Fruit fly (Drosophila melanogaster) whole organism, embryonic: ENCODE results near the gene CG18268.
A peak's percentile ranks its signal among the peaks of the same experiment; 100 is the strongest.

ENCODE experiments used
- Atf-2 ChIP-seq: fragments of 200-800 bp; sonication (Bioruptor generic); optimal IDR thresholded peaks from 2 replicates; lab custom pipeline; 2016; ENCODE audit warnings: missing biosample characterization, missing genetic modification characterization
- Atf6 ChIP-seq: fragments of 200-800 bp; sonication (Bioruptor generic); IDR thresholded peaks from 2 replicates; pipeline ENCODE4 v1.3.6; 2022; ENCODE audit warnings: missing biosample characterization, missing genetic modification characterization
- B-H1 ChIP-seq: fragments of 200-800 bp; sonication (Bioruptor generic); IDR thresholded peaks from 3 replicates; pipeline ENCODE4 v1.3.6; 2022; ENCODE audit warnings: missing biosample characterization, missing genetic modification characterization
- CG10565 ChIP-seq: fragments of 200-800 bp; sonication (Bioruptor generic); optimal IDR thresholded peaks from 3 replicates; lab custom pipeline; 2016; ENCODE audit warnings: missing biosample characterization, mild to moderate bottlenecking, missing genetic modification characterization
- CG10654 ChIP-seq: fragments of 200-800 bp; sonication (Bioruptor generic); optimal IDR thresholded peaks from 2 replicates; lab custom pipeline; 2016; ENCODE audit warnings: missing biosample characterization, missing genetic modification characterization
- CG12071 ChIP-seq: fragments of 200-800 bp; sonication (Bioruptor generic); optimal IDR thresholded peaks from 3 replicates; lab custom pipeline; 2018; ENCODE audit warnings: missing biosample characterization, mild to moderate bottlenecking, missing genetic modification characterization
- CG12104 ChIP-seq: fragments of 200-800 bp; sonication (Bioruptor generic); optimal IDR thresholded peaks from 3 replicates; lab custom pipeline; 2016; ENCODE audit warnings: missing biosample characterization, missing genetic modification characterization
- CG13775 ChIP-seq: fragments of 200-800 bp; sonication (Bioruptor generic); optimal IDR thresholded peaks from 3 replicates; lab custom pipeline; 2017; ENCODE audit warnings: missing biosample characterization, mild to moderate bottlenecking, missing genetic modification characterization
- CG13894 ChIP-seq: fragments of 200-800 bp; sonication (Bioruptor generic); optimal IDR thresholded peaks from 3 replicates; lab custom pipeline; 2018; ENCODE audit warnings: missing biosample characterization, mild to moderate bottlenecking, missing genetic modification characterization, moderate library complexity
- CG14441 ChIP-seq: fragments of 200-800 bp; sonication (Bioruptor generic); IDR thresholded peaks from 2 replicates; pipeline ENCODE4 v1.3.6; 2022; ENCODE audit warnings: missing biosample characterization, missing genetic modification characterization
- CG15073 ChIP-seq: fragments of 200-800 bp; sonication (Bioruptor generic); optimal IDR thresholded peaks from 2 replicates; lab custom pipeline; 2016; ENCODE audit warnings: missing biosample characterization, missing genetic modification characterization
- CG15479 ChIP-seq: fragments of 200-800 bp; sonication (Bioruptor generic); optimal IDR thresholded peaks from 3 replicates; lab custom pipeline; 2019; ENCODE audit warnings: missing biosample characterization, mild to moderate bottlenecking, missing genetic modification characterization, moderate library complexity
- CG15696 ChIP-seq: fragments of 200-800 bp; sonication (Bioruptor generic); optimal IDR thresholded peaks from 2 replicates; lab custom pipeline; 2019; ENCODE audit warnings: missing biosample characterization, mild to moderate bottlenecking, missing genetic modification characterization, moderate library complexity
- CG30431 ChIP-seq: fragments of 200-800 bp; sonication (Bioruptor generic); optimal IDR thresholded peaks from 2 replicates; lab custom pipeline; 2017; ENCODE audit warnings: missing biosample characterization, missing genetic modification characterization
- CG32767 ChIP-seq: fragments of 200-800 bp; sonication (Bioruptor generic); IDR thresholded peaks from 2 replicates; pipeline ENCODE4 v1.3.6; 2022; ENCODE audit warnings: missing biosample characterization, missing genetic modification characterization
- CG4854 ChIP-seq: fragments of 200-800 bp; sonication (Bioruptor generic); optimal IDR thresholded peaks from 2 replicates; lab custom pipeline; 2016; ENCODE audit warnings: missing biosample characterization, missing genetic modification characterization, inconsistent platforms
- CG6791 ChIP-seq: fragments of 200-800 bp; sonication (Bioruptor generic); IDR thresholded peaks from 3 replicates; pipeline ENCODE4 v1.3.6; 2022; ENCODE audit warnings: missing biosample characterization, missing genetic modification characterization; ENCODE audit not compliant: partially characterized antibody
- CG7271 ChIP-seq: fragments of 200-800 bp; sonication (Bioruptor generic); optimal IDR thresholded peaks from 2 replicates; lab custom pipeline; 2018; ENCODE audit warnings: missing biosample characterization, mild to moderate bottlenecking, missing genetic modification characterization, moderate library complexity
- CG7963 ChIP-seq: fragments of 200-800 bp; sonication (Bioruptor generic); IDR thresholded peaks from 3 replicates; pipeline ENCODE4 v1.3.6; 2022; ENCODE audit warnings: missing biosample characterization, missing genetic modification characterization; ENCODE audit not compliant: partially characterized antibody
- CG8944 ChIP-seq: fragments of 200-800 bp; sonication (Bioruptor generic); optimal IDR thresholded peaks from 3 replicates; lab custom pipeline; 2016; ENCODE audit warnings: missing biosample characterization, missing genetic modification characterization
- CG9932 ChIP-seq: fragments of 200-800 bp; sonication (Bioruptor generic); IDR thresholded peaks from 2 replicates; pipeline ENCODE4 v1.3.6; 2022; ENCODE audit warnings: missing biosample characterization, missing genetic modification characterization
- CkIIα-i1 ChIP-seq: fragments of 200-800 bp; sonication (Bioruptor generic); IDR thresholded peaks from 2 replicates; pipeline ENCODE4 v1.3.6; 2022; ENCODE audit warnings: missing biosample characterization, missing genetic modification characterization
- D ChIP-seq, 2 experiments: fragments of 200-800 bp in 1 of 2; fragments of >200 bp in 1 of 2; sonication (Bioruptor generic) in 1 of 2; optimal IDR thresholded peaks; 2 replicates in 1 of 2; 3 replicates in 1 of 2; lab custom pipeline; 2017; ENCODE audit warnings: mild to moderate bottlenecking in 1 of 2, missing biosample characterization in 1 of 2, missing genetic modification characterization in 1 of 2, missing genetic modification reagents in 1 of 2
- Doc3 ChIP-seq: fragments of 200-800 bp; sonication (Bioruptor generic); IDR thresholded peaks from 3 replicates; pipeline ENCODE4 v1.3.6; 2022; ENCODE audit warnings: missing biosample characterization, missing genetic modification characterization; ENCODE audit not compliant: partially characterized antibody
- Dref ChIP-seq: fragments of 200-800 bp; sonication (Bioruptor generic); IDR thresholded peaks from 2 replicates; pipeline ENCODE4 v1.3.6; 2022; ENCODE audit warnings: missing biosample characterization, missing genetic modification characterization
- E2f2 ChIP-seq: fragments of 200-800 bp; sonication (Bioruptor generic); IDR thresholded peaks from 2 replicates; pipeline ENCODE4 v1.3.6; 2022; ENCODE audit warnings: missing biosample characterization, missing genetic modification characterization
- Ets97D ChIP-seq: fragments of 200-800 bp; sonication (Bioruptor generic); optimal IDR thresholded peaks from 3 replicates; lab custom pipeline; 2016; ENCODE audit warnings: missing biosample characterization, missing genetic modification characterization
- Gug ChIP-seq: fragments of 200-800 bp; sonication (Bioruptor generic); IDR thresholded peaks from 4 replicates; pipeline ENCODE4 v1.3.6; 2022; ENCODE audit warnings: missing biosample characterization, missing genetic modification characterization
- Hand ChIP-seq: fragments of 200-800 bp; sonication (Bioruptor generic); optimal IDR thresholded peaks from 2 replicates; lab custom pipeline; 2017; ENCODE audit warnings: mild to moderate bottlenecking, missing biosample characterization, missing genetic modification reagents, missing genetic modification characterization
- Mad ChIP-seq: fragments of 200-800 bp; sonication (Bioruptor generic); optimal IDR thresholded peaks from 2 replicates; lab custom pipeline; 2016; ENCODE audit warnings: missing biosample characterization, missing genetic modification characterization
- Max ChIP-seq: fragments of 200-800 bp; sonication (Bioruptor generic); optimal IDR thresholded peaks from 2 replicates; lab custom pipeline; 2016; ENCODE audit warnings: missing biosample characterization, mild to moderate bottlenecking, missing genetic modification characterization
- Meics ChIP-seq: fragments of 200-800 bp; sonication (Bioruptor generic); optimal IDR thresholded peaks from 2 replicates; lab custom pipeline; 2017; ENCODE audit warnings: missing biosample characterization, mild to moderate bottlenecking, missing genetic modification characterization
- Myb ChIP-seq: fragments of 200-800 bp; sonication (Bioruptor generic); optimal IDR thresholded peaks from 2 replicates; lab custom pipeline; 2016; ENCODE audit warnings: missing biosample characterization, missing genetic modification characterization
- NK7.1 ChIP-seq: fragments of 200-800 bp; sonication (Bioruptor generic); optimal IDR thresholded peaks from 3 replicates; lab custom pipeline; 2016; ENCODE audit warnings: missing biosample characterization, missing genetic modification characterization
- Six4 ChIP-seq: fragments of 200-800 bp; sonication (Bioruptor generic); optimal IDR thresholded peaks from 2 replicates; lab custom pipeline; 2016; ENCODE audit warnings: missing biosample characterization, missing genetic modification characterization
- TFAM ChIP-seq: fragments of 200-800 bp; sonication (Bioruptor generic); optimal IDR thresholded peaks from 2 replicates; lab custom pipeline; 2017; ENCODE audit warnings: missing biosample characterization, missing genetic modification characterization, inconsistent platforms
- Usf ChIP-seq: fragments of 200-800 bp; sonication (Bioruptor generic); optimal IDR thresholded peaks from 2 replicates; lab custom pipeline; 2017; ENCODE audit warnings: missing genotype, missing biosample characterization, missing genetic modification characterization
- Vsx1 ChIP-seq: fragments of 200-800 bp; sonication (Bioruptor generic); optimal IDR thresholded peaks from 2 replicates; lab custom pipeline; 2017; ENCODE audit warnings: missing biosample characterization, mild to moderate bottlenecking, missing genetic modification characterization, missing genetic modification reagents
- bcd ChIP-seq: fragments of 200-800 bp; sonication (Bioruptor generic); optimal IDR thresholded peaks from 2 replicates; lab custom pipeline; 2017; ENCODE audit warnings: missing biosample characterization, mild to moderate bottlenecking, missing genetic modification characterization
- bigmax ChIP-seq: fragments of 200-800 bp; sonication (Bioruptor generic); optimal IDR thresholded peaks from 2 replicates; lab custom pipeline; 2018; ENCODE audit warnings: missing biosample characterization, mild to moderate bottlenecking, missing genetic modification characterization
- crp ChIP-seq, 2 experiments: fragments of 200-800 bp; sonication (Bioruptor generic); optimal IDR thresholded peaks; 2 replicates in 1 of 2; 3 replicates in 1 of 2; lab custom pipeline; 2017; ENCODE audit warnings: missing biosample characterization in 2 of 2, missing genetic modification characterization in 2 of 2, mild to moderate bottlenecking in 1 of 2, moderate library complexity in 1 of 2
- exex ChIP-seq: fragments of 200-800 bp; sonication (Bioruptor generic); optimal IDR thresholded peaks from 4 replicates; lab custom pipeline; 2018; ENCODE audit warnings: missing biosample characterization, mild to moderate bottlenecking, missing genetic modification characterization, moderate library complexity
- gt ChIP-seq: fragments of 200-800 bp; sonication (Bioruptor generic); IDR thresholded peaks from 2 replicates; pipeline ENCODE4 v1.3.6; 2022; ENCODE audit warnings: missing biosample characterization, missing genetic modification characterization
- kay ChIP-seq: fragments of 200-800 bp; sonication (Bioruptor generic); optimal IDR thresholded peaks from 2 replicates; lab custom pipeline; 2016; ENCODE audit warnings: missing biosample characterization, missing genetic modification characterization
- lbe ChIP-seq: fragments of 200-800 bp; sonication (Bioruptor generic); optimal IDR thresholded peaks from 2 replicates; lab custom pipeline; 2016; ENCODE audit warnings: missing biosample characterization, mild to moderate bottlenecking, missing genetic modification characterization
- nau ChIP-seq: fragments of 200-800 bp; sonication (Bioruptor generic); optimal IDR thresholded peaks from 3 replicates; lab custom pipeline; 2017; ENCODE audit warnings: missing biosample characterization, mild to moderate bottlenecking, missing genetic modification characterization, missing genetic modification reagents
- onecut ChIP-seq: fragments of 200-800 bp; sonication (Bioruptor generic); IDR thresholded peaks from 2 replicates; pipeline ENCODE4 v1.3.6; 2022; ENCODE audit warnings: missing biosample characterization, missing genetic modification characterization
- salm ChIP-seq: fragments of 200-800 bp; sonication (Bioruptor generic); optimal IDR thresholded peaks from 2 replicates; lab custom pipeline; 2018; ENCODE audit warnings: missing biosample characterization, mild to moderate bottlenecking, missing genetic modification characterization
- sd ChIP-seq: fragments of 200-800 bp; sonication (Bioruptor generic); optimal IDR thresholded peaks from 3 replicates; lab custom pipeline; 2018; ENCODE audit warnings: missing biosample characterization, mild to moderate bottlenecking, missing genetic modification characterization, moderate library complexity
- sim ChIP-seq: fragments of 200-800 bp; sonication (Bioruptor generic); IDR thresholded peaks from 2 replicates; pipeline ENCODE4 v1.3.6; 2022; ENCODE audit warnings: missing biosample characterization, missing genetic modification characterization
- vnd ChIP-seq: fragments of 200-800 bp; sonication (Bioruptor generic); IDR thresholded peaks from 3 replicates; pipeline ENCODE4 v1.3.6; 2022; ENCODE audit warnings: missing biosample characterization, missing genetic modification characterization; ENCODE audit not compliant: partially characterized antibody

CG18268 gene

dm6 chr3R:7821559-7821958 is 17.3 kb upstream of the CG18268 start (continued):
- peak; percentile 13 for TF ChIP-seq sd (tag; lab: Kevin White, UChicago)
- TF ChIP-seq D (optimal IDR thresholded peaks at IDR 0.05; lab: Kevin White, UChicago) = no peak
- TF ChIP-seq D (GFP tag; optimal IDR thresholded peaks at IDR 0.05; lab: Kevin White, UChicago) = no peak
- peak; percentile 52 for TF ChIP-seq Hand (GFP tag; lab: Kevin White, UChicago)
- TF ChIP-seq CG15696 = no peak
- no peak for TF ChIP-seq gt (GFP tag; lab: Robert Waterston, UW)
- TF ChIP-seq Usf (GFP tag; lab: Kevin White, UChicago) = no peak
- TF ChIP-seq sim (GFP tag; lab: Robert Waterston, UW) = no peak
- no peak for TF ChIP-seq CG4854 (GFP tag; lab: Kevin White, UChicago)
- TF ChIP-seq CG10565 = no peak
- TF ChIP-seq bigmax (GFP tag; lab: Kevin White, UChicago) = no peak
- TF ChIP-seq kay (GFP tag; lab: Kevin White, UChicago) = no peak
- no peak for TF ChIP-seq CG15479 (GFP tag; lab: Kevin White, UChicago)
- peak; percentile 71 for TF ChIP-seq Meics (GFP tag; lab: Kevin White, UChicago)
- TF ChIP-seq Six4 (GFP tag; lab: Kevin White, UChicago) = no peak
- no peak for TF ChIP-seq CG7271 (tag; lab: Kevin White, UChicago)
- TF ChIP-seq Dref = no peak
- no peak for TF ChIP-seq Doc3 (GFP tag; lab: Robert Waterston, UW)
- TF ChIP-seq Gug (GFP tag; lab: Robert Waterston, UW) = no peak
- TF ChIP-seq CG14441 (GFP tag; lab: Robert Waterston, UW) = peak; percentile 31; the same call in 1 of the 2 replicates
- TF ChIP-seq CG32767 (GFP tag; lab: Robert Waterston, UW) = no peak
- no peak for TF ChIP-seq CG12071 (GFP tag; lab: Kevin White, UChicago)
- TF ChIP-seq CG8944 (GFP tag; lab: Kevin White, UChicago) = no peak
- TF ChIP-seq CG6791 (GFP tag; lab: Robert Waterston, UW) = no peak
- no peak for TF ChIP-seq crp (GFP tag; optimal IDR thresholded peaks at IDR 0.05; lab: Kevin White, UChicago)
- no peak for TF ChIP-seq vnd (GFP tag; lab: Robert Waterston, UW)
- no peak for TF ChIP-seq Ets97D (GFP tag; lab: Kevin White, UChicago)
- TF ChIP-seq salm (tag; lab: Kevin White, UChicago) = no peak
- no peak for TF ChIP-seq Atf-2 (GFP tag; lab: Kevin White, UChicago)
- no peak for TF ChIP-seq CG12104
- TF ChIP-seq CG7963 (GFP tag; lab: Robert Waterston, UW) = no peak
- no peak for TF ChIP-seq NK7.1 (GFP tag; lab: Kevin White, UChicago)
- TF ChIP-seq CG13775 = peak; percentile 32
- TF ChIP-seq B-H1 (GFP tag; lab: Robert Waterston, UW) = no peak
- peak; percentile 44; the same call in 1 of the 2 replicates for TF ChIP-seq Atf6
- no peak for TF ChIP-seq onecut (GFP tag; lab: Robert Waterston, UW)
- TF ChIP-seq CG9932 = peak; percentile 51; the same call in 1 of the 2 replicates
- TF ChIP-seq CkIIα-i1 = no peak
- TF ChIP-seq CG10654 (GFP tag; lab: Kevin White, UChicago) = no peak
- no peak for TF ChIP-seq lbe
- no peak for TF ChIP-seq Max (GFP tag; lab: Kevin White, UChicago)
- no peak for TF ChIP-seq exex (tag; lab: Kevin White, UChicago)
- no peak for TF ChIP-seq CG15073 (GFP tag; lab: Kevin White, UChicago)
- peak; percentile 30; the same call in 1 of the 2 replicates for TF ChIP-seq E2f2 (GFP tag; lab: Robert Waterston, UW)
- no peak for TF ChIP-seq CG30431 (GFP tag; lab: Kevin White, UChicago)
- TF ChIP-seq nau (GFP tag; lab: Kevin White, UChicago) = no peak
- TF ChIP-seq TFAM (GFP tag; lab: Kevin White, UChicago) = no peak
- TF ChIP-seq Vsx1 (GFP tag; lab: Kevin White, UChicago) = no peak
- TF ChIP-seq CG13894 (tag; lab: Kevin White, UChicago) = no peak
- TF ChIP-seq Mad (GFP tag; lab: Kevin White, UChicago) = no peak
- TF ChIP-seq bcd = peak; percentile 40
- no peak for TF ChIP-seq Myb (GFP tag; lab: Kevin White, UChicago)
